Fruit fly (Drosophila melanogaster): ENCODE measurements around the gene Rac2.

dm6 chr3L:7396055-7396454, 38.9 kb downstream of the Rac2 start, which contains the start of gene CG32379:
- TF ChIP-seq ttk (optimal IDR thresholded peaks at IDR 0.05) (no peak), Sin3A (optimal IDR thresholded peaks at IDR 0.05) (no peak), Myc (optimal IDR thresholded peaks at IDR 0.05) (no peak), h (optimal IDR thresholded peaks at IDR 0.05) (no peak)

All from Kc167 (cell line).